Fruit fly (Drosophila melanogaster) whole organism, adult: ENCODE results near the gene CG42233.

ENCODE experiments used
- CG11617 ChIP-seq: fragments of 200-800 bp; sonication (Bioruptor generic); optimal IDR thresholded peaks from 2 replicates; lab custom pipeline; 2017; ENCODE audit warnings: mild to moderate bottlenecking, missing biosample characterization, missing genetic modification reagents, missing genetic modification characterization
- CG12768 ChIP-seq: fragments of 200-800 bp; sonication (Bioruptor generic); optimal IDR thresholded peaks from 2 replicates; lab custom pipeline; 2017; ENCODE audit warnings: missing biosample characterization, missing genetic modification characterization, mild to moderate bottlenecking, moderate library complexity, missing genetic modification reagents
- CG14711 ChIP-seq: fragments of 200-800 bp; sonication (Bioruptor generic); optimal IDR thresholded peaks from 2 replicates; lab custom pipeline; 2018; ENCODE audit warnings: missing biosample characterization, mild to moderate bottlenecking, missing genetic modification characterization, moderate library complexity
- CG1620 ChIP-seq: fragments of 200-800 bp; sonication (Bioruptor generic); optimal IDR thresholded peaks from 2 replicates; lab custom pipeline; 2016; ENCODE audit warnings: missing biosample characterization, missing genetic modification characterization
- CG33017 ChIP-seq: fragments of 200-800 bp; sonication (Bioruptor generic); optimal IDR thresholded peaks from 2 replicates; lab custom pipeline; 2018; ENCODE audit warnings: missing biosample characterization, mild to moderate bottlenecking, missing genetic modification characterization, moderate library complexity
- CG5204 ChIP-seq: fragments of 200-800 bp; sonication (Bioruptor generic); optimal IDR thresholded peaks from 2 replicates; lab custom pipeline; 2016; ENCODE audit warnings: missing biosample characterization, missing genetic modification characterization
- CG7045 ChIP-seq: fragments of 200-800 bp; sonication (Bioruptor generic); optimal IDR thresholded peaks from 2 replicates; lab custom pipeline; 2017; ENCODE audit warnings: missing biosample characterization, mild to moderate bottlenecking, missing genetic modification characterization
- CG7101 ChIP-seq: fragments of 200-800 bp; sonication (Bioruptor generic); optimal IDR thresholded peaks from 2 replicates; lab custom pipeline; 2018; ENCODE audit warnings: missing biosample characterization, mild to moderate bottlenecking, missing genetic modification characterization, moderate library complexity
- Clk ChIP-seq: fragments of 200-800 bp; sonication (Bioruptor generic); optimal IDR thresholded peaks from 2 replicates; lab custom pipeline; 2017; ENCODE audit warnings: missing biosample characterization, missing genetic modification characterization
- Crg-1 ChIP-seq: fragments of 200-800 bp; sonication (Bioruptor generic); optimal IDR thresholded peaks from 2 replicates; lab custom pipeline; 2016; ENCODE audit warnings: missing biosample characterization, missing genetic modification characterization
- Hr96 ChIP-seq: fragments of 200-800 bp; sonication (Bioruptor generic); optimal IDR thresholded peaks from 2 replicates; lab custom pipeline; 2016; ENCODE audit warnings: missing biosample characterization, missing genetic modification characterization
- Mnt ChIP-seq: fragments of 200-800 bp; sonication (Bioruptor generic); optimal IDR thresholded peaks from 2 replicates; lab custom pipeline; 2016; ENCODE audit warnings: missing biosample characterization, mild to moderate bottlenecking, missing genetic modification characterization
- bab1 ChIP-seq: fragments of 200-800 bp; sonication (Bioruptor generic); optimal IDR thresholded peaks from 3 replicates; lab custom pipeline; 2019; ENCODE audit warnings: missing biosample characterization, mild to moderate bottlenecking, missing genetic modification characterization, moderate library complexity
- cic ChIP-seq: fragments of 200-800 bp; sonication (Bioruptor generic); optimal IDR thresholded peaks from 2 replicates; lab custom pipeline; 2017; ENCODE audit warnings: missing biosample characterization, mild to moderate bottlenecking, missing genetic modification characterization, moderate library complexity
- cnc ChIP-seq, 2 experiments: fragments of >200 bp; optimal IDR thresholded peaks; 2 replicates each; lab custom pipeline; 2017
- kay ChIP-seq: fragments of 200-800 bp; sonication (Bioruptor generic); peaks from one replicate; lab custom pipeline; 2016; ENCODE audit warnings: missing biosample characterization, missing genetic modification characterization, borderline replicate concordance
- ovo ChIP-seq: fragments of 200-800 bp; sonication (Bioruptor generic); optimal IDR thresholded peaks from 2 replicates; lab custom pipeline; 2016; ENCODE audit warnings: missing biosample characterization, missing genetic modification characterization
- pad ChIP-seq: fragments of 200-800 bp; sonication (Bioruptor generic); optimal IDR thresholded peaks from 3 replicates; lab custom pipeline; 2017; ENCODE audit warnings: missing biosample characterization, missing genetic modification characterization, mild to moderate bottlenecking, moderate library complexity, missing genetic modification reagents
- tj ChIP-seq: fragments of 200-800 bp; sonication (Bioruptor generic); optimal IDR thresholded peaks from 3 replicates; lab custom pipeline; 2017; ENCODE audit warnings: missing biosample characterization, mild to moderate bottlenecking, missing genetic modification characterization, moderate library complexity
- toe ChIP-seq: fragments of 200-800 bp; sonication (Bioruptor generic); optimal IDR thresholded peaks from 2 replicates; lab custom pipeline; 2016; ENCODE audit warnings: missing biosample characterization, missing genetic modification characterization

Gene CG42233

DNA sequence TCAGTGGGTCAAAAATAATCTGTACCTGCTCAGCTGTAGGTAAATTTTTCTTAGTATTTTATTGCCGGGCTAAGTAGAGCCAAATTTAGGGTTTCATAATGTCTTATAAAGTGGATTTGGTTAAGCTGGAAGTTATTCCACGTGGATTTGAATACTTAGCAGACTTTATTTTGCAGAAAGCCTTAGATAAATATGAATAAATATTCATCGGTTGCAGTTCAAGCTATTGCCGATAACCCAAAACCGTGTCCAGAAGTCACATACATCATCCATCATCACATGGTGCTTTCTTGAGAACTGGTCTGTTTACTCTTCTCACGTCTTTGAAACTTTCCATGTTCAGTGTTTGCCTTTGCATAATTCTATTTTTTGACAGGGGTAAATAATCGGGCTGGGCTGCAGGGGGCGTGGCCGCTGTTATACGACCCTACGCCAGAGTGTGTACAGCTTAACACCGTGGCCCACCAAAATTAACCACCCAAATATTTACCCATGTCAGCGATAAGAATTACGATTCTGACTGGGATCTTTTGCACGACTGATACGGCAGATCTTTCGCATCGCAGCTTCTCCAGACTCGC is 46.4 kb downstream of the CG42233 start, which contains the start of gene CG2187:
Gene CG2187, minus strand, starts transcription at position 51 of the 581 bp plus-strand sequence.
- no peak for TF ChIP-seq toe
- TF ChIP-seq CG33017 (tag; lab: Kevin White, UChicago): no peak
- no peak for TF ChIP-seq bab1 (GFP tag; lab: Kevin White, UChicago)
- no peak for TF ChIP-seq pad (GFP tag; lab: Kevin White, UChicago)
- TF ChIP-seq ovo (GFP tag; lab: Kevin White, UChicago): no peak
- peak; percentile 17 for TF ChIP-seq kay
- TF ChIP-seq CG5204: no peak
- TF ChIP-seq CG11617: no peak
- TF ChIP-seq cic (GFP tag; lab: Kevin White, UChicago): no peak

DNA sequence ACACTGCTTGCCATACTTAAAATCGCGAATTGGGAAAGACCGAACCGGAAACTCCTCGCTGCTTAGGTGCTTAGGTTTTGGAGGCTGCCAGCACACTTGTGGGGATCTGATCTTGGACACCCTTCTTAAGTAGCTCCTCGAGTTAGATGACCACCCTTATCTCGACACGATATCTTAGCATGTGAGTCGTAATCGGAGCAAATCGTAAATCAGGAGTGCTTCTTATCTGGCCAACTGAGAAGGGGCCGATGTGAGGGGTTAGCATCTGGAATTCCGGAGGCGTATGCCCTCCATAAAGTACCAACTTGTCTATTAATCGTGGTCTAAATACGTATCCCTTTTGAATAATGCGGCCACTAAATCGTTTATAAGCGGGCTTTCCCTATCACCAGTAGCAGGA is 50.5 kb downstream of the CG42233 start, which contains the start of gene salt:
Gene salt, minus strand, starts transcription at position 101 of the 400 bp plus-strand sequence.
- TF ChIP-seq pad (GFP tag; lab: Kevin White, UChicago) (no peak), CG5204 (no peak), ovo (GFP tag; lab: Kevin White, UChicago) (no peak), Crg-1 (GFP tag; lab: Kevin White, UChicago) (no peak), Hr96 (GFP tag; lab: Kevin White, UChicago) (no peak), CG7045 (GFP tag; lab: Kevin White, UChicago) (no peak), tj (GFP tag; lab: Kevin White, UChicago) (no peak), CG11617 (no peak), Mnt (GFP tag; lab: Kevin White, UChicago) (no peak), CG12768 (no peak), kay (no peak), CG7101 (tag; lab: Kevin White, UChicago) (no peak), Clk (GFP tag; lab: Kevin White, UChicago) (no peak), cnc (optimal IDR thresholded peaks at IDR 0.05; lab: Kevin White, UChicago) (no peak), CG33017 (tag; lab: Kevin White, UChicago) (no peak), CG1620 (GFP tag; lab: Kevin White, UChicago) (no peak), CG14711 (tag; lab: Kevin White, UChicago) (no peak), toe (no peak)
